Fruit fly (Drosophila melanogaster) Kc167 (cell line): ENCODE measurements around the gene GstD4.

Source experiments
- Myc ChIP-seq: fragments of >200 bp; optimal IDR thresholded peaks from 2 replicates; lab custom pipeline; 2017; ENCODE audit warnings: missing external identifiers
- Sin3A ChIP-seq: fragments of >200 bp; optimal IDR thresholded peaks from 2 replicates; lab custom pipeline; 2018; ENCODE audit warnings: missing external identifiers
- h ChIP-seq: fragments of >200 bp; optimal IDR thresholded peaks from 3 replicates; lab custom pipeline; 2018; ENCODE audit warnings: missing external identifiers
- insv ChIP-seq: fragments of >200 bp; optimal IDR thresholded peaks from 3 replicates; lab custom pipeline; 2018; ENCODE audit warnings: missing external identifiers
- psq ChIP-seq: fragments of >200 bp; optimal IDR thresholded peaks from 2 replicates; lab custom pipeline; 2017; ENCODE audit warnings: missing external identifiers
- ttk ChIP-seq: sonication (Bioruptor generic); optimal IDR thresholded peaks from 2 replicates; lab custom pipeline; 2017; ENCODE audit warnings: missing external identifiers

Gene GstD4

DNA sequence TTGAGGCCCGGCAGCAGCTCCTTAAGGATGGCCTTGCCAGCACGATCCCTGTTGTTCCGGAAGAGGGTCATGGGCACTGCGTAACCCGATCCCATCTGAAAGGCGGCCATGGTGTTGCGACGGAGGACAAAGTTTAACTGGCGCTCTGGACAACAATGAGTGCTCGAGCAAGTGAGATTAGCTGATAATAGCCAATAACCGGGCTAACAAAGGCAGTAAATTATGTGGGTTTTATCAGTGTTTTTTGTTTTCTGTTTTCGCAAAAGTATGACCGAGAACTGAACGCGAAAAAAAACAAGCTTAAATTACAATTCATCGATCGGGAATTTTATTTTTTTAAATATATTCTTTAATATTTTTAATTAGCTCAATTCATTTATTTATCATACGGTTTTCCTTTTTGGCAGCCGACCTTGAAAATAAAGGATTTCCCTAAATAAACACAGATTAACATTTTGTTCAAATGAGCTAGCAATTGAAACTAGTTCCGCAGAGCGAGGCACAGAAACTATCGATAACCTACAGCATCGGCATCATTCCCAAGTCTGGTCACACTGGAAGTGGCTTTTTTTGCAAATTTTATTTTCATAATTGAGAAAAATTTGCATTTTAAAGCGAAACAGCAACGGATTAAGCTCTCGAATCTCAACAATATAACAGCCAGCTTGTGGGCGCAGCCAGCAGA, 39.5 kb downstream of the GstD4 start, which contains the start of the genes Dip-C and pps:
TSS of gene Dip-C (minus strand) at position 486 of the 685 bp plus-strand sequence.
TSS of gene pps (plus strand) at position 555 of the 685 bp plus-strand sequence.
- TF ChIP-seq psq (no peak), Myc (no peak), Sin3A (lab: Kevin White, UChicago) (no peak), insv (no peak), h (lab: Kevin White, UChicago) (no peak), ttk (lab: Kevin White, UChicago) (no peak)

DNA sequence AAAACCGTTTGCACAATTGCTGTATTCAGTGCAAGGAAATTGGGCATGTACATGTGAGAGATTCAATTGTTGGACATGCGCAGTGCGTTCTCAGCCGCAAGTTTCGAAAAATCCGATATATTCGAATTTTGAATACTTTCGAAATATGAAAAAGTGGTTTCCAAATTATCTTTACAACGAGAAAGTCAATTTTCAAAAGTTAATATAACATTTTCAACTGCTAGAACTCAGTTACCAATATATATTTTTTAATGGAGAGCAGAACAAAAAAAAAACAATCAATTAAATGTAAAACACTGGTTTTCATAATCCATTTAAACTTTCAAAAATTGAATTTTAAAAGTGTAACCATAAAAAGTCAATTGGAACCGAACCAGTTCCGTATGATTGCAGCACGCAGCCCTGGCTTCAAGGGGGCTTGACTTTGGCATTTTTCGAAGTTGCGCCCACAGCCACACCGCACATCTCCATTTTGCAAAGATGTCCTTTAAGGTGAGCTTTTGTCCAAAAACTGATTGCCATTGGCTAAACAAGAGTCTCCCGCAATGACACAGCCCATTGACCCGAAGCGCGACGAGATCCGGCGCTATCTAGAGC, 48.6 kb downstream of the GstD4 start, which contains the start of the genes Scgbeta and CG17202:
TSS of gene Scgbeta (minus strand) at position 51 of the 597 bp plus-strand sequence.
TSS of gene CG17202 (plus strand) at position 390 of the 597 bp plus-strand sequence.
- TF ChIP-seq Sin3A (lab: Kevin White, UChicago) = no peak

DNA sequence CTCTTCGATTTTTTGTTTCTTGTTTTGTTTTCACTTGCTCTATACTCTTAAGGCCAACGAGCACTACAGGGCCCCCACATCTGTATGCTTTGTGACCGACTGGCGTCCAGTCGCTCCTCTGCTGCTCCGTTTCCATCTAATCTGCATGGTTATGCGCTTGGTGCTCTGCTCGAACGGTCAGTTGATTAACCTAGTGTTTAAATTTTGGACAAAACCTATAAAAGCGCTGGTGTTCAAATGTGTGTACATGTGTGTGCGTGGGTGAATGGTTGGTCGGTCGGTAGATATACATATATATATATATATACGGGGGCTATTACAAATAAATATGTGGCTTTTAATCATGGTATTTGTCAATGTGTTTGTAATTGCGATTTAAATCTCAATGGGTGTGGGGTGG, 50.1 kb downstream of the GstD4 start:
- TF ChIP-seq Sin3A (lab: Kevin White, UChicago) (no peak), psq (no peak), ttk (lab: Kevin White, UChicago) (no peak), h (lab: Kevin White, UChicago) (no peak), insv (no peak), Myc (no peak)
